Fruit fly (Drosophila melanogaster) S2 (cell line): Measurements from ENCODE around the gene MAPk-Ak2.

Source experiments
- CG8478 ChIP-seq: fragments of >200 bp; optimal IDR thresholded peaks from 2 replicates; lab custom pipeline; 2018
- CTCF ChIP-seq, 2 experiments: fragments of >200 bp; optimal IDR thresholded peaks; 2 replicates each; lab custom pipeline; 2018

- TF ChIP-seq CG8478 (no peak), CTCF (optimal IDR thresholded peaks at IDR 0.05; lab: Kevin White, UChicago) (no peak)
Observed at dm6 chrX:5712966-5713365, 51.0 kb downstream of the MAPk-Ak2 start.
